Worm (Caenorhabditis elegans) whole organism, late embryonic: Measurements from ENCODE around the gene scl-26.

Source experiments
- C38D4.7 ChIP-seq: fragments of 200-800 bp; sonication (Bioruptor generic); optimal IDR thresholded peaks from 2 replicates; lab custom pipeline; 2018; ENCODE audit warnings: mild to moderate bottlenecking, missing genetic modification characterization, moderate library complexity, missing compliant biosample characterization
- ahr-1 ChIP-seq: sonication (generic microtip); optimal IDR thresholded peaks from 2 replicates; lab custom pipeline; 2016; ENCODE audit warnings: missing genetic modification characterization, missing compliant biosample characterization
- ama-1 ChIP-seq: fragments of 150-350 bp; optimal IDR thresholded peaks from 2 replicates; lab custom pipeline; 2014
- ceh-14 ChIP-seq: sonication (generic microtip); optimal IDR thresholded peaks from 2 replicates; lab custom pipeline; 2016; ENCODE audit warnings: missing genotype, missing genetic modification characterization, missing compliant biosample characterization
- ceh-19 ChIP-seq: fragments of 200-800 bp; sonication (Bioruptor generic); optimal IDR thresholded peaks from 2 replicates; lab custom pipeline; 2018; ENCODE audit warnings: mild to moderate bottlenecking, missing genetic modification characterization, missing compliant biosample characterization
- ceh-22 ChIP-seq: sonication (generic microtip); optimal IDR thresholded peaks from 2 replicates; lab custom pipeline; 2017; ENCODE audit warnings: missing biosample characterization, missing genetic modification characterization
- ceh-31 ChIP-seq: sonication (generic microtip); optimal IDR thresholded peaks from 2 replicates; lab custom pipeline; 2016; ENCODE audit warnings: missing genetic modification characterization, missing compliant biosample characterization
- ceh-45 ChIP-seq: fragments of 200-800 bp; sonication (Bioruptor generic); IDR thresholded peaks from 2 replicates; pipeline ENCODE4 v1.3.6; 2022; ENCODE audit warnings: missing genetic modification reagents, missing genetic modification characterization, missing compliant biosample characterization
- che-1 ChIP-seq: sonication (generic microtip); optimal IDR thresholded peaks from 2 replicates; lab custom pipeline; 2016; ENCODE audit warnings: mild to moderate bottlenecking, missing genetic modification characterization, missing compliant biosample characterization
- dmd-4 ChIP-seq: sonication (generic microtip); optimal IDR thresholded peaks from 2 replicates; lab custom pipeline; 2016; ENCODE audit warnings: borderline replicate concordance, missing genetic modification characterization, missing compliant biosample characterization
- dve-1 ChIP-seq: sonication (generic microtip); optimal IDR thresholded peaks from 2 replicates; lab custom pipeline; 2017; ENCODE audit warnings: antibody characterized with exemption, mild to moderate bottlenecking, missing genetic modification characterization, missing compliant biosample characterization
- elt-2 ChIP-seq: sonication (generic microtip); optimal IDR thresholded peaks from 2 replicates; lab custom pipeline; 2016; ENCODE audit warnings: missing genetic modification reagents, missing genetic modification characterization, missing compliant biosample characterization
- elt-4 ChIP-seq: sonication (generic microtip); optimal IDR thresholded peaks from 2 replicates; lab custom pipeline; 2016; ENCODE audit warnings: missing genetic modification characterization, missing compliant biosample characterization
- ets-4 ChIP-seq: sonication (generic microtip); optimal IDR thresholded peaks from 2 replicates; lab custom pipeline; 2016; ENCODE audit warnings: missing genetic modification characterization, missing compliant biosample characterization
- eyg-1 ChIP-seq: sonication (generic microtip); optimal IDR thresholded peaks from 2 replicates; lab custom pipeline; 2016; ENCODE audit warnings: missing genotype, missing genetic modification characterization, missing compliant biosample characterization
- fax-1 ChIP-seq: sonication (generic microtip); optimal IDR thresholded peaks from 2 replicates; lab custom pipeline; 2016; ENCODE audit warnings: missing genotype, missing genetic modification characterization, missing compliant biosample characterization
- fkh-10 ChIP-seq: fragments of 150-350 bp; optimal IDR thresholded peaks from 2 replicates; lab custom pipeline; 2014; ENCODE audit warnings: missing biosample characterization, missing genetic modification reagents, missing genetic modification characterization
- fkh-6 ChIP-seq: sonication (generic microtip); optimal IDR thresholded peaks from 2 replicates; lab custom pipeline; 2016; ENCODE audit warnings: missing genetic modification characterization, missing compliant biosample characterization
- gmeb-2 ChIP-seq: sonication (generic microtip); optimal IDR thresholded peaks from 2 replicates; lab custom pipeline; 2016; ENCODE audit warnings: missing genetic modification characterization, inconsistent platforms, missing compliant biosample characterization
- hlh-30 ChIP-seq: sonication (generic microtip); optimal IDR thresholded peaks from 2 replicates; lab custom pipeline; 2017; ENCODE audit warnings: antibody characterized with exemption, missing genetic modification characterization, missing compliant biosample characterization; ENCODE audit not compliant: insufficient read depth
- hlh-6 ChIP-seq: sonication (generic microtip); optimal IDR thresholded peaks from 2 replicates; lab custom pipeline; 2016; ENCODE audit warnings: missing genotype, missing genetic modification characterization, missing compliant biosample characterization
- lim-6 ChIP-seq: sonication (generic microtip); optimal IDR thresholded peaks from 2 replicates; lab custom pipeline; 2016; ENCODE audit warnings: missing genetic modification characterization, missing compliant biosample characterization
- lin-11 ChIP-seq: fragments of 200-800 bp; sonication (Bioruptor generic); optimal IDR thresholded peaks from 2 replicates; lab custom pipeline; 2018; ENCODE audit warnings: mild to moderate bottlenecking, missing genetic modification characterization, missing compliant biosample characterization
- mec-3 ChIP-seq: sonication (generic microtip); optimal IDR thresholded peaks from 2 replicates; lab custom pipeline; 2016; ENCODE audit warnings: borderline replicate concordance, missing genetic modification characterization, missing compliant biosample characterization
- nfya-1 ChIP-seq: sonication (generic microtip); optimal IDR thresholded peaks from 2 replicates; lab custom pipeline; 2017; ENCODE audit warnings: missing genetic modification characterization, mild to moderate bottlenecking, missing compliant biosample characterization, antibody characterized with exemption, moderate library complexity
- nhr-232 ChIP-seq: sonication (generic microtip); optimal IDR thresholded peaks from 2 replicates; lab custom pipeline; 2016; ENCODE audit warnings: missing genetic modification characterization, missing compliant biosample characterization
- pat-9 ChIP-seq: fragments of 200-800 bp; sonication (Bioruptor generic); optimal IDR thresholded peaks from 2 replicates; lab custom pipeline; 2018; ENCODE audit warnings: mild to moderate bottlenecking, missing genetic modification characterization, moderate library complexity, missing compliant biosample characterization
- pha-2 ChIP-seq: sonication (generic microtip); optimal IDR thresholded peaks from 2 replicates; lab custom pipeline; 2017; ENCODE audit warnings: mild to moderate bottlenecking, missing genetic modification characterization, missing compliant biosample characterization
- pqm-1 ChIP-seq: sonication (generic microtip); optimal IDR thresholded peaks from 2 replicates; lab custom pipeline; 2016; ENCODE audit warnings: missing genetic modification characterization, missing compliant biosample characterization
- pros-1 ChIP-seq: fragments of 150-350 bp; optimal IDR thresholded peaks from 2 replicates; lab custom pipeline; 2014; ENCODE audit warnings: missing biosample characterization, missing genetic modification reagents, missing genetic modification characterization
- sdc-2 ChIP-seq: sonication (generic microtip); optimal IDR thresholded peaks from 2 replicates; lab custom pipeline; 2016; ENCODE audit warnings: missing genotype, missing genetic modification characterization, missing compliant biosample characterization
- sox-4 ChIP-seq: sonication (generic microtip); optimal IDR thresholded peaks from 2 replicates; lab custom pipeline; 2017; ENCODE audit warnings: mild to moderate bottlenecking, missing genetic modification characterization, inconsistent platforms, missing compliant biosample characterization
- syd-9 ChIP-seq: sonication (generic microtip); optimal IDR thresholded peaks from 2 replicates; lab custom pipeline; 2016; ENCODE audit warnings: mild to moderate bottlenecking, missing genetic modification characterization, moderate library complexity, missing compliant biosample characterization
- tbx-2 ChIP-seq: sonication (generic microtip); optimal IDR thresholded peaks from 2 replicates; lab custom pipeline; 2016; ENCODE audit warnings: missing genetic modification characterization, missing compliant biosample characterization
- unc-3 ChIP-seq, 2 experiments: fragments of 200-800 bp in 1 of 2; sonication (Bioruptor generic) in 1 of 2; sonication (generic microtip) in 1 of 2; conservative IDR thresholded peaks in 1 of 2; optimal IDR thresholded peaks in 1 of 2; 2 replicates each; pipeline versions ENCODE4 v1.3.6 to Lab custom; 2016 to 2022; ENCODE audit warnings: missing compliant biosample characterization in 2 of 2, missing genetic modification characterization in 2 of 2, missing genetic modification reagents in 1 of 2
- unc-42 ChIP-seq: sonication (generic microtip); optimal IDR thresholded peaks from 2 replicates; lab custom pipeline; 2016; ENCODE audit warnings: missing genotype, missing genetic modification characterization, missing compliant biosample characterization
- unc-55 ChIP-seq: sonication (generic microtip); optimal IDR thresholded peaks from 2 replicates; lab custom pipeline; 2017; ENCODE audit warnings: missing biosample characterization, missing genetic modification reagents, missing genetic modification characterization
- zip-5 ChIP-seq: sonication (generic microtip); optimal IDR thresholded peaks from 2 replicates; lab custom pipeline; 2016; ENCODE audit warnings: missing genetic modification characterization, missing compliant biosample characterization
- ztf-16 ChIP-seq: sonication (generic microtip); optimal IDR thresholded peaks from 2 replicates; lab custom pipeline; 2017; ENCODE audit warnings: missing genetic modification characterization, missing compliant biosample characterization

scl-26 gene

ce11 chrV:7601443-7601842 lies at the start of gene scl-26:
Gene scl-26 (minus strand): TSS chrV:7601543.
- TF ChIP-seq ama-1 (lab: Kevin White, UChicago) (no peak), pha-2 (tag; lab: Kevin White, UChicago) (no peak), unc-3 (GFP tag; conservative IDR thresholded peaks at IDR 0.05; lab: Robert Waterston, UW) (no peak), unc-3 (tag; optimal IDR thresholded peaks at IDR 0.05; lab: Kevin White, UChicago) (no peak), zip-5 (tag; lab: Kevin White, UChicago) (no peak), unc-55 (GFP tag; lab: Kevin White, UChicago) (no peak), elt-2 (tag; lab: Kevin White, UChicago) (no peak), tbx-2 (tag; lab: Kevin White, UChicago) (no peak), pros-1 (tag; lab: Kevin White, UChicago) (no peak), mec-3 (no peak), ztf-16 (tag; lab: Kevin White, UChicago) (no peak), hlh-6 (no peak)

ce11 chrV:7649963-7650362 lies 48.6 kb upstream of the scl-26 start:
- TF ChIP-seq lim-6 (tag; lab: Kevin White, UChicago), result no peak

ce11 chrV:7647147-7647546 lies 45.8 kb upstream of the scl-26 start:
- peak; percentile 95 for TF ChIP-seq sdc-2 (tag; lab: Kevin White, UChicago)
- no peak for TF ChIP-seq ceh-22 (tag; lab: Kevin White, UChicago)

ce11 chrV:7645454-7645853 lies 44.1 kb upstream of the scl-26 start, which contains the start of gene str-47:
Gene str-47 (plus strand): TSS chrV:7645754.
- TF ChIP-seq C38D4.7 (GFP tag; lab: Kevin White, UChicago) (no peak), ama-1 (lab: Kevin White, UChicago) (no peak), ahr-1 (tag; lab: Kevin White, UChicago) (no peak), unc-3 (GFP tag; conservative IDR thresholded peaks at IDR 0.05; lab: Robert Waterston, UW) (no peak), unc-3 (tag; optimal IDR thresholded peaks at IDR 0.05; lab: Kevin White, UChicago) (no peak), fkh-10 (GFP tag; lab: Kevin White, UChicago) (no peak)

- no peak for TF ChIP-seq ceh-19 (GFP tag; lab: Kevin White, UChicago)
- no peak for TF ChIP-seq ceh-14 (tag; lab: Kevin White, UChicago)
- TF ChIP-seq fkh-6 (tag; lab: Kevin White, UChicago), result no peak
- no peak for TF ChIP-seq ceh-31
Measured at ce11 chrV:7643416-7643815, 42.1 kb upstream of the scl-26 start, which contains the start of gene F07C4.11. Gene F07C4.11 (minus strand): TSS chrV:7643516.

ce11 chrV:7641718-7642117 lies 40.4 kb upstream of the scl-26 start:
- TF ChIP-seq unc-42 (tag; lab: Kevin White, UChicago) (no peak), elt-4 (no peak), ceh-45 (GFP tag; lab: Robert Waterston, UW) (no peak), dve-1 (tag; lab: Kevin White, UChicago) (no peak), unc-3 (GFP tag; conservative IDR thresholded peaks at IDR 0.05; lab: Robert Waterston, UW) (no peak), unc-3 (tag; optimal IDR thresholded peaks at IDR 0.05; lab: Kevin White, UChicago) (no peak), syd-9 (tag; lab: Kevin White, UChicago) (no peak), eyg-1 (tag; lab: Kevin White, UChicago) (no peak)

- TF ChIP-seq nhr-232 (tag; lab: Kevin White, UChicago) (no peak), pqm-1 (no peak), pat-9 (tag; lab: Kevin White, UChicago) (no peak), hlh-30 (tag; lab: Kevin White, UChicago) (no peak), mec-3 (no peak), lin-11 (tag; lab: Kevin White, UChicago) (no peak), dmd-4 (tag; lab: Kevin White, UChicago) (no peak), gmeb-2 (tag; lab: Kevin White, UChicago) (no peak), ahr-1 (tag; lab: Kevin White, UChicago) (no peak), fax-1 (tag; lab: Kevin White, UChicago) (no peak), nfya-1 (no peak), che-1 (tag; lab: Kevin White, UChicago) (no peak), C38D4.7 (GFP tag; lab: Kevin White, UChicago) (no peak), ets-4 (tag; lab: Kevin White, UChicago) (no peak), sox-4 (no peak), syd-9 (tag; lab: Kevin White, UChicago) (no peak), ceh-31 (no peak)
- TF ChIP-seq, all 69 proteins: peak for 0
Measured at ce11 chrV:7639787-7640186, 38.4 kb upstream of the scl-26 start, which contains the start of gene F07C4.10. Gene F07C4.10 (minus strand): TSS chrV:7639887.
